Fruit fly (Drosophila melanogaster): ENCODE data around the gene Sfp36F.

The Sfp36F gene

DNA sequence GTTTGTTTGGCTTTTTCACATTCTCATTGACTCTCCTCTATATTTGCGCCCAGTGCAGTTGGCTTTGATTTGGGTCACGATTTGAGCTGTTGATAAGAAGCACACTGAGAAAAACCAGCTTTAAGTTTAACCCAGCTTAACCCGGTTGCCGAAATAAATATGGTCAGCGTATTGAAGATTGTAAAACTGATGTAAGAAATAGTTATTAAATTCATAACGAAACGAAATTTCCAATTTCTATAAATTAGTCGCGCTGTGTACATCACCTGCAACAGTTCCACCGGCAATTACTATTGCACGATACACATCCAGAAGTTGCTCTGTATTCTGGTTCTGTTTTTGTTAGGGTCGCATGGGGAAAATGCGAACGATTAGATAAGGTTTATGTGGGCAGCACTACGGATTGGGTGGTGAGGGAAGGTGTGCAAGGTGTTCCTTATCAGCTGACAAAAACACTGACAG, 32.8 kb downstream of the Sfp36F start:
- TF ChIP-seq lola (GFP tag; optimal IDR thresholded peaks at IDR 0.05) (no peak), dmrt93B (GFP tag; optimal IDR thresholded peaks at IDR 0.05) (peak; percentile 25), sage (GFP tag; optimal IDR thresholded peaks at IDR 0.05) (no peak), h (GFP tag; optimal IDR thresholded peaks at IDR 0.05) (peak; percentile 53), OdsH (GFP tag; optimal IDR thresholded peaks at IDR 0.05) (peak; percentile 56), GATAd (GFP tag; optimal IDR thresholded peaks at IDR 0.05) (no peak), Abd-B (GFP tag; optimal IDR thresholded peaks at IDR 0.05) (no peak), Dif (GFP tag; optimal IDR thresholded peaks at IDR 0.05; ENCODE audit: partially characterized antibody) (no peak), psq (GFP tag; optimal IDR thresholded peaks at IDR 0.05) (peak; percentile 39), Hr83 (GFP tag; optimal IDR thresholded peaks at IDR 0.05; ENCODE audit: poor library complexity, severe bottlenecking) (no peak), rgr (GFP tag; optimal IDR thresholded peaks at IDR 0.05) (peak; percentile 64), brk (GFP tag; optimal IDR thresholded peaks at IDR 0.05) (no peak), Hnf4 (GFP tag; optimal IDR thresholded peaks at IDR 0.05) (peak; percentile 35), ey (GFP tag; optimal IDR thresholded peaks at IDR 0.05) (peak; percentile 66), N (GFP tag; optimal IDR thresholded peaks at IDR 0.05) (no peak), tai (GFP tag; optimal IDR thresholded peaks at IDR 0.05) (no peak), CG9705 (GFP tag; optimal IDR thresholded peaks at IDR 0.05) (no peak), Mio (GFP tag; optimal IDR thresholded peaks at IDR 0.05) (no peak), foxo (GFP tag; optimal IDR thresholded peaks at IDR 0.05) (peak in 1 of 2 experiments; percentile 67), HLH106 (tag; optimal IDR thresholded peaks at IDR 0.05) (peak; percentile 46), Jra (GFP tag; optimal IDR thresholded peaks at IDR 0.05) (no peak), Myc (optimal IDR thresholded peaks at IDR 0.05) (no peak), sv (GFP tag; optimal IDR thresholded peaks at IDR 0.05) (peak; percentile 59), woc (GFP tag; optimal IDR thresholded peaks at IDR 0.05) (no peak), Vsx2 (GFP tag; optimal IDR thresholded peaks at IDR 0.05; ENCODE audit: partially characterized antibody) (no peak), dl (GFP tag; optimal IDR thresholded peaks at IDR 0.05; ENCODE audit: insufficient read depth in 1 of 2, partially characterized antibody in 2 of 2) (no peak), br (GFP tag; optimal IDR thresholded peaks at IDR 0.05) (peak; percentile 49), fru (GFP tag; optimal IDR thresholded peaks at IDR 0.05) (peak; percentile 63), CG32264 (GFP tag; optimal IDR thresholded peaks at IDR 0.05) (no peak), dsf (GFP tag; optimal IDR thresholded peaks at IDR 0.05; ENCODE audit: borderline replicate concordance) (no peak), pan (optimal IDR thresholded peaks at IDR 0.05) (no peak), jim (GFP tag; optimal IDR thresholded peaks at IDR 0.05) (no peak), CrebA (GFP tag; optimal IDR thresholded peaks at IDR 0.05; ENCODE audit: borderline replicate concordance) (no peak), Sp1 (GFP tag; optimal IDR thresholded peaks at IDR 0.05) (peak; percentile 15)

- TF ChIP-seq HLH106 (tag; optimal IDR thresholded peaks at IDR 0.05) (no peak), foxo (GFP tag; optimal IDR thresholded peaks at IDR 0.05) (no peak), lola (GFP tag; optimal IDR thresholded peaks at IDR 0.05) (no peak), Dif (GFP tag; optimal IDR thresholded peaks at IDR 0.05; ENCODE audit: partially characterized antibody) (no peak), Hr83 (GFP tag; optimal IDR thresholded peaks at IDR 0.05; ENCODE audit: poor library complexity, severe bottlenecking) (no peak), tai (GFP tag; optimal IDR thresholded peaks at IDR 0.05) (no peak), sv (GFP tag; optimal IDR thresholded peaks at IDR 0.05) (no peak), Abd-B (GFP tag; optimal IDR thresholded peaks at IDR 0.05) (no peak), CG32264 (GFP tag; optimal IDR thresholded peaks at IDR 0.05) (no peak), Sp1 (GFP tag; optimal IDR thresholded peaks at IDR 0.05) (no peak), Hnf4 (GFP tag; optimal IDR thresholded peaks at IDR 0.05) (no peak)
Measured at dm6 chr2L:18327007-18327406, 34.7 kb downstream of the Sfp36F start.

dm6 chr2L:18327592-18328078, 35.3 kb downstream of the Sfp36F start:
- peak; percentile 43 for TF ChIP-seq Hnf4 (GFP tag; optimal IDR thresholded peaks at IDR 0.05)
- TF ChIP-seq tai (GFP tag; optimal IDR thresholded peaks at IDR 0.05) = no peak
- TF ChIP-seq Sp1 (GFP tag; optimal IDR thresholded peaks at IDR 0.05) = peak; percentile 79
- no peak for TF ChIP-seq woc (GFP tag; optimal IDR thresholded peaks at IDR 0.05)
- TF ChIP-seq Hr83 (GFP tag; optimal IDR thresholded peaks at IDR 0.05; ENCODE audit: poor library complexity, severe bottlenecking) = peak; percentile 74
- no peak for TF ChIP-seq brk (GFP tag; optimal IDR thresholded peaks at IDR 0.05)
- no peak for TF ChIP-seq pan (optimal IDR thresholded peaks at IDR 0.05)
- no peak for TF ChIP-seq Myc (optimal IDR thresholded peaks at IDR 0.05)
- no peak for TF ChIP-seq Dif (GFP tag; optimal IDR thresholded peaks at IDR 0.05; ENCODE audit: partially characterized antibody)
- peak; percentile 68 for TF ChIP-seq rgr (GFP tag; optimal IDR thresholded peaks at IDR 0.05)
- peak; percentile 52 for TF ChIP-seq CG32264 (GFP tag; optimal IDR thresholded peaks at IDR 0.05)
- TF ChIP-seq sage (GFP tag; optimal IDR thresholded peaks at IDR 0.05) = peak; percentile 54
- no peak for TF ChIP-seq Abd-B (GFP tag; optimal IDR thresholded peaks at IDR 0.05)
- TF ChIP-seq ey (GFP tag; optimal IDR thresholded peaks at IDR 0.05) = no peak
- peak; percentile 5 to 59 for TF ChIP-seq foxo (GFP tag; optimal IDR thresholded peaks at IDR 0.05)
- TF ChIP-seq sv (GFP tag; optimal IDR thresholded peaks at IDR 0.05) = no peak
- peak; percentile 79 for TF ChIP-seq CrebA (GFP tag; optimal IDR thresholded peaks at IDR 0.05; ENCODE audit: borderline replicate concordance)
- no peak for TF ChIP-seq dsf (GFP tag; optimal IDR thresholded peaks at IDR 0.05; ENCODE audit: borderline replicate concordance)
- peak; percentile 47 for TF ChIP-seq HLH106 (tag; optimal IDR thresholded peaks at IDR 0.05)
- peak; percentile 64 for TF ChIP-seq h (GFP tag; optimal IDR thresholded peaks at IDR 0.05)
- TF ChIP-seq OdsH (GFP tag; optimal IDR thresholded peaks at IDR 0.05) = peak; percentile 58
- TF ChIP-seq Mio (GFP tag; optimal IDR thresholded peaks at IDR 0.05) = no peak
- TF ChIP-seq jim (GFP tag; optimal IDR thresholded peaks at IDR 0.05) = peak; percentile 82
- peak; percentile 90 for TF ChIP-seq Rel (GFP tag; optimal IDR thresholded peaks at IDR 0.05)
- peak; percentile 68 for TF ChIP-seq Rel (tag; optimal IDR thresholded peaks at IDR 0.05)
- TF ChIP-seq psq (GFP tag; optimal IDR thresholded peaks at IDR 0.05) = peak; percentile 27
- no peak for TF ChIP-seq Jra (GFP tag; optimal IDR thresholded peaks at IDR 0.05)
- TF ChIP-seq lola (GFP tag; optimal IDR thresholded peaks at IDR 0.05) = no peak
- TF ChIP-seq Vsx2 (GFP tag; optimal IDR thresholded peaks at IDR 0.05; ENCODE audit: partially characterized antibody) = no peak
- peak; percentile 54 for TF ChIP-seq CG9705 (GFP tag; optimal IDR thresholded peaks at IDR 0.05)
- TF ChIP-seq N (GFP tag; optimal IDR thresholded peaks at IDR 0.05) = no peak
- TF ChIP-seq GATAd (GFP tag; optimal IDR thresholded peaks at IDR 0.05) = no peak
- no peak for TF ChIP-seq usp (GFP tag; optimal IDR thresholded peaks at IDR 0.05)
- peak; percentile 59 for TF ChIP-seq dmrt93B (GFP tag; optimal IDR thresholded peaks at IDR 0.05)
- peak; percentile 68 for TF ChIP-seq fru (GFP tag; optimal IDR thresholded peaks at IDR 0.05)
- peak; percentile 43 for TF ChIP-seq br (GFP tag; optimal IDR thresholded peaks at IDR 0.05)
- TF ChIP-seq Hr78 (GFP tag; optimal IDR thresholded peaks at IDR 0.05) = no peak
- no peak for TF ChIP-seq dl (GFP tag; optimal IDR thresholded peaks at IDR 0.05; ENCODE audit: insufficient read depth in 1 of 2, partially characterized antibody in 2 of 2)

Measured in whole organism, wandering third instar larva.